Worm (Caenorhabditis elegans): ENCODE data around the gene T05C7.5.

T05C7.5 gene

ce11 chrIV:58818-59217 lies at the start of gene T05C7.5:
T05C7.5 (minus strand) TSS chrIV:58918.
- no peak for TF ChIP-seq swsn-7 (tag; optimal IDR thresholded peaks at IDR 0.05)
- no peak for TF ChIP-seq C34B4.2 (tag; optimal IDR thresholded peaks at IDR 0.05)
- TF ChIP-seq mef-2 (tag; optimal IDR thresholded peaks at IDR 0.05), result no peak
- no peak for TF ChIP-seq ceh-63 (GFP tag; optimal IDR thresholded peaks at IDR 0.05)
- TF ChIP-seq ceh-82 (tag; optimal IDR thresholded peaks at IDR 0.05), result no peak
- no peak for TF ChIP-seq egl-13 (tag; optimal IDR thresholded peaks at IDR 0.05)
- no peak for TF ChIP-seq egl-27 (tag; optimal IDR thresholded peaks at IDR 0.05)
- no peak for TF ChIP-seq fkh-4 (tag; optimal IDR thresholded peaks at IDR 0.05; ENCODE audit: borderline replicate concordance)
- no peak for TF ChIP-seq xbp-1 (tag; optimal IDR thresholded peaks at IDR 0.05)
- TF ChIP-seq ceh-88 (GFP tag; IDR thresholded peaks at IDR 0.05), result no peak
- no peak for TF ChIP-seq aly-2 (tag; optimal IDR thresholded peaks at IDR 0.05)
- no peak for TF ChIP-seq efl-3 (GFP tag; optimal IDR thresholded peaks at IDR 0.05)
- TF ChIP-seq ces-1 (GFP tag; optimal IDR thresholded peaks at IDR 0.05), result no peak
- TF ChIP-seq mab-9 (GFP tag; IDR thresholded peaks at IDR 0.05), result no peak

ce11 chrIV:102848-103247 lies 44.1 kb upstream of the T05C7.5 start:
- no peak for TF ChIP-seq fkh-10 (GFP tag; optimal IDR thresholded peaks at IDR 0.05)
- no peak for TF ChIP-seq C34B4.2 (tag; optimal IDR thresholded peaks at IDR 0.05)
- no peak for TF ChIP-seq vab-15 (tag; optimal IDR thresholded peaks at IDR 0.05)
- TF ChIP-seq nhr-85 (tag), result peak; percentile 97
- TF ChIP-seq unc-130 (tag; optimal IDR thresholded peaks at IDR 0.05), result peak; percentile 36
- no peak for TF ChIP-seq ets-5 (GFP tag; IDR thresholded peaks at IDR 0.05)
- TF ChIP-seq dpl-1 (GFP tag; optimal IDR thresholded peaks at IDR 0.05), result peak in 1 of 3 experiments; percentile 10
- TF ChIP-seq sox-4 (tag; optimal IDR thresholded peaks at IDR 0.05), result no peak
- TF ChIP-seq lin-13 (GFP tag; optimal IDR thresholded peaks at IDR 0.05), result peak; percentile 7
- TF ChIP-seq ceh-63 (GFP tag; optimal IDR thresholded peaks at IDR 0.05), result no peak
- TF ChIP-seq pag-3 (tag; optimal IDR thresholded peaks at IDR 0.05; ENCODE audit: borderline replicate concordance, insufficient read depth), result no peak
- TF ChIP-seq nhr-77 (tag; optimal IDR thresholded peaks at IDR 0.05), result no peak
- no peak for TF ChIP-seq egl-13 (tag; optimal IDR thresholded peaks at IDR 0.05)
- TF ChIP-seq blmp-1 (tag; optimal IDR thresholded peaks at IDR 0.05), result peak; percentile 56
- no peak for TF ChIP-seq lin-15B (tag; optimal IDR thresholded peaks at IDR 0.05)
- no peak for TF ChIP-seq pax-3 (tag; optimal IDR thresholded peaks at IDR 0.05)
- TF ChIP-seq hlh-17 (GFP tag; optimal IDR thresholded peaks at IDR 0.05; ENCODE audit: borderline replicate concordance), result no peak
- no peak for TF ChIP-seq aha-1 (tag; optimal IDR thresholded peaks at IDR 0.05)
- TF ChIP-seq nhr-90 (tag; optimal IDR thresholded peaks at IDR 0.05; ENCODE audit: poor library complexity), result peak; percentile 74
- peak; percentile 74 for TF ChIP-seq nhr-71 (tag; optimal IDR thresholded peaks at IDR 0.05)
- peak in 1 of 2 experiments; percentile 61 for TF ChIP-seq lin-35 (GFP tag; optimal IDR thresholded peaks at IDR 0.05)
- no peak for TF ChIP-seq nhr-237 (tag; optimal IDR thresholded peaks at IDR 0.05)
- TF ChIP-seq nhr-84 (tag; optimal IDR thresholded peaks at IDR 0.05), result no peak
- no peak for TF ChIP-seq unc-30 (tag; optimal IDR thresholded peaks at IDR 0.05)
- no peak for TF ChIP-seq zip-4 (GFP tag; optimal IDR thresholded peaks at IDR 0.05)
- TF ChIP-seq nhr-11 (tag; optimal IDR thresholded peaks at IDR 0.05), result no peak
- peak in 1 of 2 experiments; percentile 46 for TF ChIP-seq lsy-2 (tag; optimal IDR thresholded peaks at IDR 0.05)
- no peak for TF ChIP-seq mef-2 (tag; optimal IDR thresholded peaks at IDR 0.05)
- TF ChIP-seq C04F5.9 (tag; optimal IDR thresholded peaks at IDR 0.05), result no peak
- no peak for TF ChIP-seq elt-2 (tag; optimal IDR thresholded peaks at IDR 0.05)
- TF ChIP-seq sup-37 (GFP tag; optimal IDR thresholded peaks at IDR 0.05), result no peak
- TF ChIP-seq lin-14 (GFP tag; optimal IDR thresholded peaks at IDR 0.05), result peak; percentile 76
- TF ChIP-seq hlh-4 (tag; optimal IDR thresholded peaks at IDR 0.05), result no peak
- TF ChIP-seq elt-3 (tag; optimal IDR thresholded peaks at IDR 0.05), result peak in 3 of 6 experiments; percentile 31 to 69 (median 52)
- peak; percentile 44 for TF ChIP-seq nhr-47 (tag; optimal IDR thresholded peaks at IDR 0.05)
- peak; percentile 94 for TF ChIP-seq grh-1 (GFP tag; IDR thresholded peaks at IDR 0.05)
- no peak for TF ChIP-seq unc-62 (GFP tag; optimal IDR thresholded peaks at IDR 0.05)
- no peak for TF ChIP-seq isw-1 (GFP tag; IDR thresholded peaks at IDR 0.05)
- no peak for TF ChIP-seq egl-27 (tag; optimal IDR thresholded peaks at IDR 0.05)
- TF ChIP-seq nhr-20 (tag; optimal IDR thresholded peaks at IDR 0.05), result peak; percentile 74
- peak; percentile 53 for TF ChIP-seq nhr-19 (GFP tag; conservative IDR thresholded peaks at IDR 0.05)
